Worm (Caenorhabditis elegans) whole organism, L1 larva: ENCODE data around the gene pnn-1.

ENCODE experiments used
- alr-1 ChIP-seq: fragments of 200-800 bp; sonication (Bioruptor generic); optimal IDR thresholded peaks from 2 replicates; lab custom pipeline; 2018; ENCODE audit warnings: borderline replicate concordance, mild to moderate bottlenecking, missing genetic modification characterization, missing compliant biosample characterization
- aly-2 ChIP-seq: fragments of 150-350 bp; optimal IDR thresholded peaks from 2 replicates; lab custom pipeline; 2014; ENCODE audit warnings: missing biosample characterization, missing genetic modification characterization
- ets-5 ChIP-seq: fragments of 200-800 bp; sonication (Bioruptor generic); IDR thresholded peaks from 2 replicates; pipeline ENCODE4 v1.3.6; 2022; ENCODE audit warnings: missing genetic modification characterization, missing compliant biosample characterization
- nhr-11 ChIP-seq: fragments of 150-350 bp; optimal IDR thresholded peaks from 2 replicates; lab custom pipeline; 2014; ENCODE audit warnings: missing biosample characterization, missing genetic modification characterization
- nhr-76 ChIP-seq: sonication (generic microtip); optimal IDR thresholded peaks from 2 replicates; lab custom pipeline; 2017; ENCODE audit warnings: missing biosample characterization, missing genetic modification characterization
- pax-3 ChIP-seq: fragments of 200-800 bp; sonication (Bioruptor generic); optimal IDR thresholded peaks from 2 replicates; lab custom pipeline; 2018; ENCODE audit warnings: mild to moderate bottlenecking, missing genetic modification characterization, moderate library complexity, missing compliant biosample characterization
- snu-23 ChIP-seq: sonication (generic microtip); optimal IDR thresholded peaks from 2 replicates; lab custom pipeline; 2016; ENCODE audit warnings: missing genetic modification characterization, missing compliant biosample characterization
- unc-62 ChIP-seq: fragments of 150-350 bp; optimal IDR thresholded peaks from 2 replicates; lab custom pipeline; 2014; ENCODE audit warnings: missing biosample characterization, missing genetic modification reagents, missing genetic modification characterization
- ztf-11 ChIP-seq, 2 experiments: sonication (generic microtip); optimal IDR thresholded peaks; 2 replicates each; lab custom pipeline; 2016 to 2017; ENCODE audit warnings: missing genetic modification characterization in 2 of 2, missing biosample characterization in 1 of 2, missing compliant biosample characterization in 1 of 2
- ztf-4 ChIP-seq: fragments of 150-350 bp; optimal IDR thresholded peaks from 2 replicates; lab custom pipeline; 2014; ENCODE audit warnings: missing biosample characterization, missing genetic modification characterization

ce11 chrV:12941797-12942474, 29.0 kb upstream of the pnn-1 start, which contains the start of gene T16G1.4:
- TF ChIP-seq ztf-11 (tag; optimal IDR thresholded peaks at IDR 0.05; lab: Kevin White, UChicago) (no peak), ztf-4 (tag; lab: Kevin White, UChicago) (no peak), ets-5 (GFP tag; lab: Robert Waterston, UW) (no peak), alr-1 (tag; lab: Kevin White, UChicago) (no peak), nhr-11 (tag; lab: Kevin White, UChicago) (no peak), snu-23 (GFP tag; lab: Kevin White, UChicago) (no peak), aly-2 (tag; lab: Kevin White, UChicago) (no peak), nhr-76 (tag; lab: Kevin White, UChicago) (no peak), pax-3 (tag; lab: Kevin White, UChicago) (no peak), unc-62 (GFP tag; lab: Kevin White, UChicago) (no peak)
